Worm (Caenorhabditis elegans): ENCODE data around the gene str-249.

DNA sequence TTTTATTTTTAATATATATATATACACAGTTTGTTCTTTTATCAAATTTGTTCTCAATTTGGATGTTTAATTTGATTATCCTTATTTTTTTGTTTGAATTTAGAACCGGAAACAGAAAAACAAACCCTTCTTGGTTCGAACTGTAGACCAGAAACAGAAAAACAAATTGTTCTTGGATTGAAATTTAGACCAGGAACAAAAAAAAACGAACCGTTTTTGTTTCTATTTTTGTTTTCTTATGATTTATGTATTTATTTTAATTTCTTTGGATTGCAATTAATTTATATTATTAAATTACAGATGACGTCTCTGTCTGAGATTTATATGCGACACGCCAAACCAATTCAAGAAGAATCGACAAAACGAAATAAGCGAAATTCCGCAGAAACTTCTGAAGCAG, 11.3 kb downstream of the str-249 start, which contains the start of gene C42D4.19:
- TF ChIP-seq ceh-43 (GFP tag; optimal IDR thresholded peaks at IDR 0.05) (no peak), unc-62 (GFP tag; optimal IDR thresholded peaks at IDR 0.05) (no peak), elt-1 (tag; optimal IDR thresholded peaks at IDR 0.05; ENCODE audit: borderline replicate concordance, insufficient read depth) (no peak), cnd-1 (tag; optimal IDR thresholded peaks at IDR 0.05) (no peak), tbx-8 (GFP tag; optimal IDR thresholded peaks at IDR 0.05) (no peak), lsy-2 (tag; optimal IDR thresholded peaks at IDR 0.05) (no peak), nhr-237 (tag; optimal IDR thresholded peaks at IDR 0.05) (no peak), sptf-1 (tag; optimal IDR thresholded peaks at IDR 0.05) (no peak)

Measured in whole organism, mixed stage, embryonic.